Fruit fly (Drosophila melanogaster) whole organism, embryonic: Measurements from ENCODE around the gene CG14882.

Experiments
- CG11560 ChIP-seq: fragments of 200-800 bp; sonication (Bioruptor generic); IDR thresholded peaks from 3 replicates; pipeline ENCODE4 v1.3.6; 2022; ENCODE audit warnings: missing biosample characterization, missing genetic modification characterization
- CG12219 ChIP-seq: fragments of 200-800 bp; sonication (Bioruptor generic); optimal IDR thresholded peaks from 3 replicates; lab custom pipeline; 2018; ENCODE audit warnings: missing biosample characterization, mild to moderate bottlenecking, missing genetic modification characterization
- CG12236 ChIP-seq: fragments of 200-800 bp; sonication (Bioruptor generic); optimal IDR thresholded peaks from 2 replicates; lab custom pipeline; 2016; ENCODE audit warnings: missing biosample characterization, missing genetic modification characterization
- CG1602 ChIP-seq: fragments of 200-800 bp; sonication (Bioruptor generic); optimal IDR thresholded peaks from 3 replicates; lab custom pipeline; 2016; ENCODE audit warnings: missing biosample characterization, missing genetic modification characterization
- CG17361 ChIP-seq: fragments of 200-800 bp; sonication (Bioruptor generic); IDR thresholded peaks from 3 replicates; pipeline ENCODE4 v1.3.6; 2022; ENCODE audit warnings: missing biosample characterization, missing genetic modification characterization
- CG18619 ChIP-seq: fragments of 200-800 bp; sonication (Bioruptor generic); optimal IDR thresholded peaks from 3 replicates; lab custom pipeline; 2017; ENCODE audit warnings: missing biosample characterization, mild to moderate bottlenecking, missing genetic modification characterization
- CG30020 ChIP-seq: fragments of 200-800 bp; optimal IDR thresholded peaks from 2 replicates; lab custom pipeline; 2019; ENCODE audit warnings: missing biosample characterization, mild to moderate bottlenecking, missing genetic modification characterization, moderate library complexity
- CG31224 ChIP-seq: fragments of 200-800 bp; sonication (Bioruptor generic); IDR thresholded peaks from 2 replicates; pipeline ENCODE4 v1.3.6; 2022; ENCODE audit warnings: missing biosample characterization, missing genetic modification characterization
- CG32532 ChIP-seq: fragments of 200-800 bp; sonication (Bioruptor generic); IDR thresholded peaks from 2 replicates; pipeline ENCODE4 v1.3.6; 2022; ENCODE audit warnings: missing biosample characterization, missing genetic modification characterization
- CG3281 ChIP-seq: fragments of 200-800 bp; sonication (Bioruptor generic); optimal IDR thresholded peaks from 3 replicates; lab custom pipeline; 2017; ENCODE audit warnings: missing biosample characterization, mild to moderate bottlenecking, missing genetic modification characterization
- CG4282 ChIP-seq: fragments of 200-800 bp; sonication (Bioruptor generic); optimal IDR thresholded peaks from 2 replicates; lab custom pipeline; 2016; ENCODE audit warnings: missing biosample characterization, missing genetic modification characterization
- CG4360 ChIP-seq: fragments of 200-800 bp; sonication (Bioruptor generic); IDR thresholded peaks from 2 replicates; pipeline ENCODE4 v1.3.6; 2022; ENCODE audit warnings: missing biosample characterization, missing genetic modification characterization
- CG4730 ChIP-seq: fragments of 200-800 bp; sonication (Bioruptor generic); IDR thresholded peaks from 2 replicates; pipeline ENCODE4 v1.3.6; 2022; ENCODE audit warnings: missing biosample characterization, missing genetic modification characterization
- CG5245 ChIP-seq: fragments of 200-800 bp; sonication (Bioruptor generic); optimal IDR thresholded peaks from 3 replicates; lab custom pipeline; 2016; ENCODE audit warnings: missing biosample characterization, missing genetic modification characterization
- CG6791 ChIP-seq: fragments of 200-800 bp; sonication (Bioruptor generic); IDR thresholded peaks from 3 replicates; pipeline ENCODE4 v1.3.6; 2022; ENCODE audit warnings: missing biosample characterization, missing genetic modification characterization; ENCODE audit not compliant: partially characterized antibody
- CG6854 ChIP-seq: fragments of 200-800 bp; sonication (Bioruptor generic); optimal IDR thresholded peaks from 3 replicates; lab custom pipeline; 2017; ENCODE audit warnings: missing biosample characterization, mild to moderate bottlenecking, missing genetic modification characterization
- CG7556 ChIP-seq: fragments of 200-800 bp; sonication (Bioruptor generic); optimal IDR thresholded peaks from 2 replicates; lab custom pipeline; 2017; ENCODE audit warnings: missing biosample characterization, mild to moderate bottlenecking, missing genetic modification characterization
- CG7786 ChIP-seq: fragments of 200-800 bp; sonication (Bioruptor generic); optimal IDR thresholded peaks from 2 replicates; lab custom pipeline; 2016; ENCODE audit warnings: missing biosample characterization, missing genetic modification characterization
- CG8478 ChIP-seq: fragments of >200 bp; optimal IDR thresholded peaks from 2 replicates; lab custom pipeline; 2018
- CG8944 ChIP-seq: fragments of 200-800 bp; sonication (Bioruptor generic); optimal IDR thresholded peaks from 3 replicates; lab custom pipeline; 2016; ENCODE audit warnings: missing biosample characterization, missing genetic modification characterization
- CG9437 ChIP-seq: fragments of 200-800 bp; sonication (Bioruptor generic); optimal IDR thresholded peaks from 2 replicates; lab custom pipeline; 2018; ENCODE audit warnings: missing biosample characterization, mild to moderate bottlenecking, missing genetic modification characterization
- CG9817 ChIP-seq: fragments of 200-800 bp; sonication (Bioruptor generic); optimal IDR thresholded peaks from 2 replicates; lab custom pipeline; 2018; ENCODE audit warnings: missing biosample characterization, mild to moderate bottlenecking, missing genetic modification characterization, moderate library complexity
- CG9876 ChIP-seq: fragments of 200-800 bp; sonication (Bioruptor generic); optimal IDR thresholded peaks from 2 replicates; lab custom pipeline; 2016; ENCODE audit warnings: missing biosample characterization, missing genetic modification characterization
- D19B ChIP-seq: fragments of 200-800 bp; sonication (Bioruptor generic); optimal IDR thresholded peaks from 2 replicates; lab custom pipeline; 2017; ENCODE audit warnings: missing biosample characterization, mild to moderate bottlenecking, missing genetic modification characterization
- GATAe ChIP-seq: fragments of 200-800 bp; sonication (Bioruptor generic); conservative IDR thresholded peaks from 2 replicates; pipeline ENCODE4 v1.3.6; 2022; ENCODE audit warnings: missing biosample characterization, missing genetic modification characterization
- H2.0 ChIP-seq: fragments of 200-800 bp; sonication (Bioruptor generic); IDR thresholded peaks from 2 replicates; pipeline ENCODE4 v1.3.6; 2022; ENCODE audit warnings: missing biosample characterization, missing genetic modification characterization
- HLH3B ChIP-seq: fragments of 200-800 bp; sonication (Bioruptor generic); IDR thresholded peaks from 2 replicates; pipeline ENCODE4 v1.3.6; 2022; ENCODE audit warnings: missing biosample characterization, missing genetic modification characterization
- Lim3 ChIP-seq: fragments of 200-800 bp; sonication (Bioruptor generic); IDR thresholded peaks from 2 replicates; pipeline ENCODE4 v1.3.6; 2022; ENCODE audit warnings: missing biosample characterization, missing genetic modification characterization
- Lpt ChIP-seq: fragments of >200 bp; optimal IDR thresholded peaks from 2 replicates; lab custom pipeline; 2018; ENCODE audit warnings: missing biosample characterization, missing genetic modification characterization
- MBD-R2 ChIP-seq: fragments of 200-800 bp; sonication (Bioruptor generic); IDR thresholded peaks from 2 replicates; pipeline ENCODE4 v1.3.6; 2022; ENCODE audit warnings: missing biosample characterization, missing genetic modification characterization
- Trl ChIP-seq, 3 experiments: fragments of >200 bp in 2 of 3; fragments of 200-800 bp in 1 of 3; sonication (Bioruptor generic) in 1 of 3; optimal IDR thresholded peaks; 2 replicates in 1 of 3; 3 replicates in 2 of 3; lab custom pipeline; 2016 to 2017; ENCODE audit warnings: missing biosample characterization in 1 of 3, missing genetic modification characterization in 1 of 3
- YL-1 ChIP-seq: fragments of 200-800 bp; sonication (Bioruptor generic); optimal IDR thresholded peaks from 3 replicates; lab custom pipeline; 2017; ENCODE audit warnings: missing biosample characterization, mild to moderate bottlenecking, missing genetic modification characterization
- ash1 ChIP-seq: fragments of 200-800 bp; sonication (Bioruptor generic); optimal IDR thresholded peaks from 2 replicates; lab custom pipeline; 2018; ENCODE audit warnings: missing biosample characterization, mild to moderate bottlenecking, missing genetic modification characterization
- ewg ChIP-seq: fragments of 200-800 bp; sonication (Bioruptor generic); optimal IDR thresholded peaks from 3 replicates; lab custom pipeline; 2017; ENCODE audit warnings: mild to moderate bottlenecking, missing biosample characterization, missing genetic modification reagents, missing genetic modification characterization
- fu2 ChIP-seq: fragments of 200-800 bp; sonication (Bioruptor generic); optimal IDR thresholded peaks from 2 replicates; lab custom pipeline; 2016; ENCODE audit warnings: missing biosample characterization, missing genetic modification characterization
- gce ChIP-seq: fragments of 200-800 bp; sonication (Bioruptor generic); IDR thresholded peaks from 3 replicates; pipeline ENCODE4 v1.3.6; 2022; ENCODE audit warnings: missing biosample characterization, missing genetic modification characterization
- gfzf ChIP-seq: fragments of 200-800 bp; sonication (Bioruptor generic); optimal IDR thresholded peaks from 2 replicates; lab custom pipeline; 2016; ENCODE audit warnings: missing biosample characterization, mild to moderate bottlenecking, missing genetic modification characterization, moderate library complexity
- her ChIP-seq: fragments of 200-800 bp; sonication (Bioruptor generic); optimal IDR thresholded peaks from 2 replicates; lab custom pipeline; 2016; ENCODE audit warnings: missing biosample characterization, missing genetic modification characterization
- hth ChIP-seq: fragments of >200 bp; optimal IDR thresholded peaks from 2 replicates; lab custom pipeline; 2017; ENCODE audit warnings: inconsistent platforms
- lilli ChIP-seq: fragments of 200-800 bp; sonication (Bioruptor generic); optimal IDR thresholded peaks from 3 replicates; lab custom pipeline; 2016; ENCODE audit warnings: missing biosample characterization, missing genetic modification characterization
- nerfin-2 ChIP-seq: fragments of 200-800 bp; sonication (Bioruptor generic); IDR thresholded peaks from 2 replicates; pipeline ENCODE4 v1.3.6; 2022; ENCODE audit warnings: missing biosample characterization, missing genetic modification characterization; ENCODE audit not compliant: partially characterized antibody
- nmo ChIP-seq: fragments of 200-800 bp; sonication (Bioruptor generic); optimal IDR thresholded peaks from 2 replicates; lab custom pipeline; 2018; ENCODE audit warnings: missing biosample characterization, mild to moderate bottlenecking, missing genetic modification characterization, moderate library complexity
- odd ChIP-seq: fragments of 200-800 bp; sonication (Bioruptor generic); optimal IDR thresholded peaks from 2 replicates; lab custom pipeline; 2017; ENCODE audit warnings: missing biosample characterization, mild to moderate bottlenecking, missing genetic modification characterization
- org-1 ChIP-seq: fragments of 200-800 bp; sonication (Bioruptor generic); optimal IDR thresholded peaks from 2 replicates; lab custom pipeline; 2017; ENCODE audit warnings: missing biosample characterization, missing genetic modification characterization
- pita ChIP-seq: fragments of 200-800 bp; sonication (Bioruptor generic); optimal IDR thresholded peaks from 2 replicates; lab custom pipeline; 2017; ENCODE audit warnings: missing biosample characterization, mild to moderate bottlenecking, missing genetic modification characterization
- repo ChIP-seq: fragments of 200-800 bp; sonication (Bioruptor generic); optimal IDR thresholded peaks from 2 replicates; lab custom pipeline; 2016; ENCODE audit warnings: missing biosample characterization, missing genetic modification characterization
- sc ChIP-seq, 3 experiments: fragments of >200 bp in 2 of 3; fragments of 200-800 bp in 1 of 3; sonication (Bioruptor generic) in 1 of 3; optimal IDR thresholded peaks; 2 replicates in 2 of 3; 3 replicates in 1 of 3; lab custom pipeline; 2017; ENCODE audit warnings: mild to moderate bottlenecking in 1 of 3, missing biosample characterization in 1 of 3, missing genetic modification characterization in 1 of 3, missing genetic modification reagents in 1 of 3
- scrt ChIP-seq: fragments of 200-800 bp; sonication (Bioruptor generic); optimal IDR thresholded peaks from 2 replicates; lab custom pipeline; 2018; ENCODE audit warnings: missing biosample characterization, mild to moderate bottlenecking, missing genetic modification characterization, moderate library complexity
- sug ChIP-seq: fragments of 200-800 bp; optimal IDR thresholded peaks from 2 replicates; lab custom pipeline; 2019; ENCODE audit warnings: missing biosample characterization, mild to moderate bottlenecking, missing genetic modification characterization, moderate library complexity
- twi ChIP-seq: fragments of 200-800 bp; optimal IDR thresholded peaks from 2 replicates; lab custom pipeline; 2019; ENCODE audit warnings: missing biosample characterization, mild to moderate bottlenecking, missing genetic modification characterization, moderate library complexity
- zfh1 ChIP-seq: fragments of 200-800 bp; sonication (Bioruptor generic); IDR thresholded peaks from 3 replicates; pipeline ENCODE4 v1.3.6; 2022; ENCODE audit warnings: missing biosample characterization, missing genetic modification characterization

The CG14882 gene

dm6 chr3R:16441367-16441923 is 1.6 kb upstream of the CG14882 start, which contains the start of gene ema (continued):
- TF ChIP-seq sc (optimal IDR thresholded peaks at IDR 0.05; lab: Kevin White, UChicago) (no peak), sc (GFP tag; optimal IDR thresholded peaks at IDR 0.05; lab: Kevin White, UChicago) (no peak), CG12219 (GFP tag; lab: Kevin White, UChicago) (no peak), CG9817 (no peak), CG7786 (GFP tag; lab: Kevin White, UChicago) (peak; percentile 6), nerfin-2 (no peak), CG12236 (GFP tag; lab: Kevin White, UChicago) (no peak), CG5245 (GFP tag; lab: Kevin White, UChicago) (no peak), CG6854 (GFP tag; lab: Kevin White, UChicago) (no peak), zfh1 (no peak), H2.0 (GFP tag; lab: Robert Waterston, UW) (no peak), CG32532 (GFP tag; lab: Robert Waterston, UW) (peak; percentile 54; the same call in 1 of the 2 replicates), sug (tag; lab: Kevin White, UChicago) (peak; percentile 38), CG30020 (peak; percentile 15), pita (no peak), CG31224 (GFP tag; lab: Robert Waterston, UW) (0 out of 2 replicates have a peak, but pooled peaks have one; percentile 12), gce (no peak), YL-1 (GFP tag; lab: Kevin White, UChicago) (peak; percentile 80), repo (GFP tag; lab: Kevin White, UChicago) (no peak), odd (GFP tag; lab: Kevin White, UChicago) (no peak), scrt (GFP tag; lab: Kevin White, UChicago) (peak; percentile 89), CG9437 (GFP tag; lab: Kevin White, UChicago) (no peak), CG4282 (GFP tag; lab: Kevin White, UChicago) (no peak), HLH3B (GFP tag; lab: Robert Waterston, UW) (no peak), Trl (optimal IDR thresholded peaks at IDR 0.05; lab: Kevin White, UChicago) (no peak), Trl (GFP tag; optimal IDR thresholded peaks at IDR 0.05; lab: Kevin White, UChicago) (no peak), CG17361 (GFP tag; lab: Robert Waterston, UW) (peak; percentile 17; the same call in 1 of the 3 replicates), Lpt (GFP tag; lab: Kevin White, UChicago) (no peak), CG7556 (GFP tag; lab: Kevin White, UChicago) (no peak), nmo (GFP tag; lab: Kevin White, UChicago) (peak; percentile 28), CG4360 (GFP tag; lab: Robert Waterston, UW) (0 out of 2 replicates have a peak, but pooled peaks have one; percentile 30), CG9876 (no peak), CG3281 (GFP tag; lab: Kevin White, UChicago) (peak; percentile 28), CG1602 (GFP tag; lab: Kevin White, UChicago) (no peak), MBD-R2 (peak; percentile 96), CG18619 (GFP tag; lab: Kevin White, UChicago) (no peak), ewg (no peak), D19B (GFP tag; lab: Kevin White, UChicago) (no peak), fu2 (GFP tag; lab: Kevin White, UChicago) (no peak), CG4730 (GFP tag; lab: Robert Waterston, UW) (no peak), CG6791 (GFP tag; lab: Robert Waterston, UW) (0 out of 3 replicates have a peak, but pooled peaks have one; percentile 7), CG8478 (lab: Kevin White, UChicago) (no peak), GATAe (GFP tag; lab: Robert Waterston, UW) (no peak), ash1 (no peak), hth (lab: Kevin White, UChicago) (no peak), org-1 (no peak), gfzf (no peak), CG8944 (GFP tag; lab: Kevin White, UChicago) (peak; percentile 8), CG11560 (tag; lab: Robert Waterston, UW) (no peak), lilli (GFP tag; lab: Kevin White, UChicago) (peak; percentile 61), her (GFP tag; lab: Kevin White, UChicago) (no peak), Lim3 (no peak), twi (tag; lab: Kevin White, UChicago) (no peak)
